Fruit fly (Drosophila melanogaster): ENCODE data around the gene lz.

The lz gene

dm6 chrX:9343480-9344477, 59.3 kb downstream of the lz start:
- TF ChIP-seq CG8478 (optimal IDR thresholded peaks at IDR 0.05) (no peak), CTCF (optimal IDR thresholded peaks at IDR 0.05) (no peak)

- no peak for TF ChIP-seq CG8478 (optimal IDR thresholded peaks at IDR 0.05)
- no peak for TF ChIP-seq CTCF (optimal IDR thresholded peaks at IDR 0.05)
These were observed 60.1 kb downstream of the lz start for dm6 chrX:9344482-9345106.

dm6 chrX:9345522-9345921, 61.1 kb downstream of the lz start:
- no peak for TF ChIP-seq CG8478 (optimal IDR thresholded peaks at IDR 0.05)
- no peak for TF ChIP-seq CTCF (optimal IDR thresholded peaks at IDR 0.05)

- no peak for TF ChIP-seq CTCF (optimal IDR thresholded peaks at IDR 0.05)
- no peak for TF ChIP-seq CG8478 (optimal IDR thresholded peaks at IDR 0.05)
These were observed 63.3 kb downstream of the lz start for dm6 chrX:9347767-9348166.

- TF ChIP-seq CTCF (optimal IDR thresholded peaks at IDR 0.05), result no peak
- TF ChIP-seq CG8478 (optimal IDR thresholded peaks at IDR 0.05), result no peak
These were observed 64.8 kb downstream of the lz start for dm6 chrX:9349224-9349623.

DNA sequence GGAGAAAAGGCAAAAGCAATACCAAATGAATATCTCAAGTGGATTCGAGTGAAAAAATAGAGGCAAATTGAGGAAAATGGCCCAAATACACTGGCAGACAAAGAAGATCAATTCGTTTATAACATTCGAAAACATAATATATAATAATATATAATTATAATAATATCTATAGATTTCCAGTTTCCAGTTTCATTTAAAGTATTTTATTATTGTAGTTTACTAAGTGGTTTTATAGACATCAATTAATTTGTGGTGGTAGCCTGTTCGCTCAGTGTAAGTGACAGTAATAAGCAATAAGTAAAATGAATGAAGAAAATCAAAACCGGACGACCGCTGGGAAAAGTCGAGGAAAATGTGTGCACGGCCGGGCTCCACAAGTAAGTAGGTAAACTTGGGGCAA, 65.9 kb downstream of the lz start:
- no peak for TF ChIP-seq CTCF (optimal IDR thresholded peaks at IDR 0.05)
- no peak for TF ChIP-seq CG8478 (optimal IDR thresholded peaks at IDR 0.05)

dm6 chrX:9352112-9353096, 68.0 kb downstream of the lz start:
- TF ChIP-seq CG8478 (optimal IDR thresholded peaks at IDR 0.05), result no peak
- no peak for TF ChIP-seq CTCF (optimal IDR thresholded peaks at IDR 0.05)

All from S2 (cell line).